Fruit fly (Drosophila melanogaster): ENCODE data around the gene CG12236.

The CG12236 gene

dm6 chrX:5932345-5932995 is 24.5 kb downstream of the CG12236 start (continued):
- TF ChIP-seq lbe (GFP tag; optimal IDR thresholded peaks at IDR 0.05), result no peak
- no peak for TF ChIP-seq CG6683 (GFP tag; optimal IDR thresholded peaks at IDR 0.05)
- TF ChIP-seq Kr (GFP tag; optimal IDR thresholded peaks at IDR 0.05), result no peak
- TF ChIP-seq CG2116 (GFP tag; optimal IDR thresholded peaks at IDR 0.05), result no peak
- TF ChIP-seq CG10366 (GFP tag; IDR thresholded peaks at IDR 0.05), result peak; percentile 8; the same call in 1 of the 2 replicates
- peak; percentile 11 for TF ChIP-seq D19A (tag; optimal IDR thresholded peaks at IDR 0.05)
- TF ChIP-seq chm (GFP tag; IDR thresholded peaks at IDR 0.05), result no peak
- TF ChIP-seq vvl (GFP tag; IDR thresholded peaks at IDR 0.05), result 0 out of 2 replicates have a peak, but pooled peaks have one; percentile 19
- TF ChIP-seq Trl (optimal IDR thresholded peaks at IDR 0.05), result no peak
- TF ChIP-seq Trl (GFP tag; optimal IDR thresholded peaks at IDR 0.05), result no peak
- TF ChIP-seq dpn (GFP tag; optimal IDR thresholded peaks at IDR 0.05), result peak in 1 of 2 experiments; percentile 10
- no peak for TF ChIP-seq CG17385 (GFP tag; optimal IDR thresholded peaks at IDR 0.05)
- peak; percentile 34 for TF ChIP-seq Ssrp (tag; optimal IDR thresholded peaks at IDR 0.05)
- TF ChIP-seq phol (tag; optimal IDR thresholded peaks at IDR 0.05), result peak; percentile 3
- TF ChIP-seq tin (GFP tag; optimal IDR thresholded peaks at IDR 0.05), result no peak
- peak; percentile 80 for TF ChIP-seq sens (GFP tag)
- no peak for TF ChIP-seq gro (GFP tag; optimal IDR thresholded peaks at IDR 0.05)
- TF ChIP-seq dysf (GFP tag; IDR thresholded peaks at IDR 0.05), result 0 out of 3 replicates have a peak, but pooled peaks have one; percentile 5
- TF ChIP-seq CG12391 (tag; optimal IDR thresholded peaks at IDR 0.05), result no peak
- no peak for TF ChIP-seq Myb (GFP tag; optimal IDR thresholded peaks at IDR 0.05)
- TF ChIP-seq B-H2 (GFP tag; optimal IDR thresholded peaks at IDR 0.05), result no peak
- TF ChIP-seq CG10209 (GFP tag; optimal IDR thresholded peaks at IDR 0.05), result peak; percentile 3
- TF ChIP-seq prd (optimal IDR thresholded peaks at IDR 0.05), result no peak
- TF ChIP-seq prd (GFP tag; IDR thresholded peaks at IDR 0.05), result peak; percentile 45; the same call in 1 of the 3 replicates
- TF ChIP-seq onecut (GFP tag; IDR thresholded peaks at IDR 0.05), result no peak
- TF ChIP-seq kni (GFP tag; optimal IDR thresholded peaks at IDR 0.05), result no peak
- no peak for TF ChIP-seq GATAe (GFP tag; conservative IDR thresholded peaks at IDR 0.05)
- TF ChIP-seq Lpt (GFP tag; optimal IDR thresholded peaks at IDR 0.05), result no peak
- TF ChIP-seq gcm2 (GFP tag; optimal IDR thresholded peaks at IDR 0.05), result no peak
- TF ChIP-seq CG13296 (GFP tag; optimal IDR thresholded peaks at IDR 0.05), result no peak
- no peak for TF ChIP-seq gsb (GFP tag; IDR thresholded peaks at IDR 0.05)
- no peak for TF ChIP-seq ro (GFP tag; IDR thresholded peaks at IDR 0.05)
- no peak for TF ChIP-seq corto (GFP tag; optimal IDR thresholded peaks at IDR 0.05)
- no peak for TF ChIP-seq pan (optimal IDR thresholded peaks at IDR 0.05)
- no peak for TF ChIP-seq pan (GFP tag; optimal IDR thresholded peaks at IDR 0.05 in 1 of 2, IDR thresholded peaks at IDR 0.05 in 1 of 2)
- TF ChIP-seq CG31441 (GFP tag; IDR thresholded peaks at IDR 0.05), result no peak
- no peak for TF ChIP-seq tna (GFP tag; IDR thresholded peaks at IDR 0.05; ENCODE audit: partially characterized antibody)
- TF ChIP-seq Sox102F (GFP tag; optimal IDR thresholded peaks at IDR 0.05), result peak; percentile 30
- peak; percentile 36; the same call in 1 of the 3 replicates for TF ChIP-seq ci (GFP tag; IDR thresholded peaks at IDR 0.05)
- TF ChIP-seq grau (tag; optimal IDR thresholded peaks at IDR 0.05), result peak; percentile 47
- peak; percentile 45; the same call in 2 of the 3 replicates for TF ChIP-seq row (GFP tag; IDR thresholded peaks at IDR 0.05)
- TF ChIP-seq Spps (tag; optimal IDR thresholded peaks at IDR 0.05), result no peak
- peak; percentile 73 for TF ChIP-seq Med (GFP tag)
- peak; percentile 2 for TF ChIP-seq CG7839 (tag; optimal IDR thresholded peaks at IDR 0.05)
- no peak for TF ChIP-seq CG12659 (GFP tag; optimal IDR thresholded peaks at IDR 0.05)
- TF ChIP-seq danr (GFP tag; IDR thresholded peaks at IDR 0.05), result no peak
- no peak for TF ChIP-seq knrl (GFP tag; IDR thresholded peaks at IDR 0.05; ENCODE audit: partially characterized antibody)
- TF ChIP-seq Doc2 (GFP tag; IDR thresholded peaks at IDR 0.05), result no peak
- TF ChIP-seq Hmx (GFP tag; optimal IDR thresholded peaks at IDR 0.05), result no peak
- peak; percentile 37 for TF ChIP-seq CG30403 (GFP tag; optimal IDR thresholded peaks at IDR 0.05)
- TF ChIP-seq sob (GFP tag; IDR thresholded peaks at IDR 0.05), result no peak

All from whole organism, embryonic.